Worm (Caenorhabditis elegans) whole organism, L4/young adult: ENCODE data around the gene phlp-2.

Source experiments
- W03F9.2 ChIP-seq: fragments of 150-350 bp; optimal IDR thresholded peaks from 2 replicates; lab custom pipeline; 2014; ENCODE audit warnings: missing biosample characterization, missing genetic modification characterization
- dao-5 ChIP-seq: sonication (generic microtip); optimal IDR thresholded peaks from 2 replicates; lab custom pipeline; 2016; ENCODE audit warnings: missing genotype, missing genetic modification characterization, moderate library complexity, missing compliant biosample characterization
- him-1 ChIP-seq: sonication (generic microtip); optimal IDR thresholded peaks from 2 replicates; lab custom pipeline; 2016; ENCODE audit warnings: missing genotype, missing genetic modification reagents, missing genetic modification characterization, missing compliant biosample characterization

- no peak for TF ChIP-seq dao-5 (tag; lab: Kevin White, UChicago)
- TF ChIP-seq him-1 (tag; lab: Kevin White, UChicago) = no peak
- TF ChIP-seq W03F9.2 (tag; lab: Kevin White, UChicago) = no peak
Observed at ce11 chrIII:4194349-4195110, 14.8 kb upstream of the phlp-2 start.
